Comparison of ENCODE assay signal across 4 fruit fly cellular contexts in genomic region chr2L:2759654-2760053, dm6.
A peak's percentile ranks its signal among the peaks of the same experiment; 100 is the strongest.
TF ChIP-seq lines count a peak whose summit lies in the region.

Gene HemK2, minus strand, starts transcription at chr2L:2759677.
Gene Snapin, minus strand, starts transcription at chr2L:2759677.
Gene Tnpo-SR, plus strand, starts transcription at chr2L:2759924.

TF ChIP-seq in whole organism, adult, 20 proteins besides CTCF, POLR2A, EP300 and RAD21 (continued from another document):
- TF ChIP-seq toe (GFP tag; optimal IDR thresholded peaks at IDR 0.05; lab: Kevin White, UChicago) (peak; percentile 97), ovo (GFP tag; optimal IDR thresholded peaks at IDR 0.05; lab: Kevin White, UChicago) (peak; percentile 90)

TF ChIP-seq in whole organism, embryonic, 481 proteins besides CTCF, POLR2A, EP300 and RAD21 (continued from another document and continues in another):
- peak; percentile 90 for TF ChIP-seq CG12769 (tag; optimal IDR thresholded peaks at IDR 0.05; lab: Kevin White, UChicago)
- TF ChIP-seq ranshi (GFP tag; IDR thresholded peaks at IDR 0.05; lab: Robert Waterston, UW), result peak; percentile 93
- peak; percentile 54 for TF ChIP-seq luna (GFP tag; optimal IDR thresholded peaks at IDR 0.05; lab: Kevin White, UChicago)
- peak; percentile 96 for TF ChIP-seq sens (GFP tag; lab: Kevin White, UChicago)
- TF ChIP-seq Spps (tag; optimal IDR thresholded peaks at IDR 0.05; lab: Kevin White, UChicago), result peak; percentile 69
- TF ChIP-seq wek (GFP tag; optimal IDR thresholded peaks at IDR 0.05; lab: Kevin White, UChicago), result no peak
- peak; percentile 87 for TF ChIP-seq mld (GFP tag; IDR thresholded peaks at IDR 0.05; lab: Robert Waterston, UW; ENCODE audit: partially characterized antibody)
- peak; percentile 88 for TF ChIP-seq CG11560 (tag; IDR thresholded peaks at IDR 0.05; lab: Robert Waterston, UW)
- peak; percentile 62 for TF ChIP-seq run (tag; optimal IDR thresholded peaks at IDR 0.05; lab: Kevin White, UChicago)
- peak; percentile 91 for TF ChIP-seq CG12104 (GFP tag; optimal IDR thresholded peaks at IDR 0.05; lab: Kevin White, UChicago)
- TF ChIP-seq CG16813 (GFP tag; IDR thresholded peaks at IDR 0.05; lab: Robert Waterston, UW; ENCODE audit: partially characterized antibody), result peak; percentile 97
- TF ChIP-seq Dip2 (GFP tag; IDR thresholded peaks at IDR 0.05; lab: Robert Waterston, UW), result no peak; the same call in 1 of the 2 replicates
- TF ChIP-seq jigr1 (GFP tag; IDR thresholded peaks at IDR 0.05; lab: Robert Waterston, UW), result no peak; the same call in 2 of the 3 replicates
- TF ChIP-seq schlank (tag; optimal IDR thresholded peaks at IDR 0.05; lab: Kevin White, UChicago), result peak; percentile 71
- TF ChIP-seq dan (GFP tag; IDR thresholded peaks at IDR 0.05; lab: Robert Waterston, UW), result no peak; the same call in 1 of the 2 replicates
- TF ChIP-seq nerfin-2 (GFP tag; IDR thresholded peaks at IDR 0.05; lab: Robert Waterston, UW; ENCODE audit: partially characterized antibody), result peak; percentile 79; the same call in 1 of the 2 replicates
- peak; percentile 63 for TF ChIP-seq crc (GFP tag; optimal IDR thresholded peaks at IDR 0.05; lab: Kevin White, UChicago)
- TF ChIP-seq Fer3 (tag; optimal IDR thresholded peaks at IDR 0.05; lab: Kevin White, UChicago), result peak; percentile 93
- TF ChIP-seq CG10147 (GFP tag; optimal IDR thresholded peaks at IDR 0.05; lab: Kevin White, UChicago), result peak; percentile 92
- peak; percentile 82 for TF ChIP-seq CG10462 (GFP tag; optimal IDR thresholded peaks at IDR 0.05; lab: Kevin White, UChicago)
- peak; percentile 92 for TF ChIP-seq vfl (GFP tag; optimal IDR thresholded peaks at IDR 0.05; lab: Kevin White, UChicago)
- peak; percentile 67 for TF ChIP-seq CG9437 (GFP tag; optimal IDR thresholded peaks at IDR 0.05; lab: Kevin White, UChicago)
- TF ChIP-seq al (GFP tag; IDR thresholded peaks at IDR 0.05; lab: Robert Waterston, UW), result peak; percentile 92
- TF ChIP-seq CG14667 (GFP tag; IDR thresholded peaks at IDR 0.05; lab: Robert Waterston, UW), result peak; percentile 90
- TF ChIP-seq Abd-B (GFP tag; optimal IDR thresholded peaks at IDR 0.05; lab: Kevin White, UChicago), result peak; percentile 95
- peak; percentile 92 for TF ChIP-seq Bgb (GFP tag; IDR thresholded peaks at IDR 0.05; lab: Robert Waterston, UW; ENCODE audit: partially characterized antibody)
- TF ChIP-seq Awh (GFP tag; IDR thresholded peaks at IDR 0.05; lab: Robert Waterston, UW), result peak; percentile 89
- TF ChIP-seq Gsc (GFP tag; IDR thresholded peaks at IDR 0.05; lab: Robert Waterston, UW), result peak; percentile 77; the same call in 1 of the 2 replicates
- peak; percentile 97 for TF ChIP-seq Rfx (GFP tag; IDR thresholded peaks at IDR 0.05; lab: Robert Waterston, UW)
- TF ChIP-seq danr (GFP tag; IDR thresholded peaks at IDR 0.05; lab: Robert Waterston, UW), result peak; percentile 86
- TF ChIP-seq CG10543 (GFP tag; optimal IDR thresholded peaks at IDR 0.05; lab: Kevin White, UChicago), result peak; percentile 95
- TF ChIP-seq CG11398 (GFP tag; optimal IDR thresholded peaks at IDR 0.05; lab: Kevin White, UChicago), result peak; percentile 30
- peak; percentile 65 for TF ChIP-seq CG10565 (GFP tag; optimal IDR thresholded peaks at IDR 0.05; lab: Kevin White, UChicago)
- TF ChIP-seq ara (GFP tag; IDR thresholded peaks at IDR 0.05; lab: Robert Waterston, UW), result peak; percentile 88
- TF ChIP-seq chif (GFP tag; optimal IDR thresholded peaks at IDR 0.05; lab: Kevin White, UChicago), result peak; percentile 69 to 82
- peak; percentile 91 for TF ChIP-seq gt (GFP tag; IDR thresholded peaks at IDR 0.05; lab: Robert Waterston, UW)
- TF ChIP-seq CG12219 (GFP tag; optimal IDR thresholded peaks at IDR 0.05; lab: Kevin White, UChicago), result peak; percentile 68
- TF ChIP-seq caup (GFP tag; optimal IDR thresholded peaks at IDR 0.05; lab: Kevin White, UChicago; ENCODE audit: severe bottlenecking), result peak; percentile 91
- peak; percentile 34 for TF ChIP-seq CG15073 (GFP tag; optimal IDR thresholded peaks at IDR 0.05; lab: Kevin White, UChicago)
- peak; percentile 47; the same call in 1 of the 2 replicates for TF ChIP-seq ham (GFP tag; IDR thresholded peaks at IDR 0.05; lab: Robert Waterston, UW)
- TF ChIP-seq usp (GFP tag; optimal IDR thresholded peaks at IDR 0.05; lab: Kevin White, UChicago), result no peak

TF ChIP-seq in whole organism, prepupa, 60 proteins besides CTCF, POLR2A, EP300 and RAD21 (continued from another document):
- TF ChIP-seq Sox102F (GFP tag; optimal IDR thresholded peaks at IDR 0.05; lab: Kevin White, UChicago), result peak; percentile 90
- no peak for TF ChIP-seq CG6276 (GFP tag; optimal IDR thresholded peaks at IDR 0.05; lab: Kevin White, UChicago)
- TF ChIP-seq Smox (GFP tag; optimal IDR thresholded peaks at IDR 0.05; lab: Kevin White, UChicago), result peak; percentile 92
- peak; percentile 89 for TF ChIP-seq Eip75B (GFP tag; optimal IDR thresholded peaks at IDR 0.05; lab: Kevin White, UChicago)
- peak; percentile 75 for TF ChIP-seq dac (GFP tag; optimal IDR thresholded peaks at IDR 0.05; lab: Kevin White, UChicago)
- TF ChIP-seq CG11294 (GFP tag; IDR thresholded peaks at IDR 0.05; lab: Robert Waterston, UW), result peak; percentile 79; the same call in 1 of the 2 replicates
- TF ChIP-seq CG6792 (GFP tag; optimal IDR thresholded peaks at IDR 0.05; lab: Kevin White, UChicago), result peak; percentile 89
- peak; percentile 93 for TF ChIP-seq acj6 (GFP tag; optimal IDR thresholded peaks at IDR 0.05; lab: Kevin White, UChicago)
- TF ChIP-seq Ets21C (GFP tag; optimal IDR thresholded peaks at IDR 0.05; lab: Kevin White, UChicago), result peak; percentile 90
- TF ChIP-seq Lpt (GFP tag; optimal IDR thresholded peaks at IDR 0.05; lab: Kevin White, UChicago), result peak; percentile 76
- TF ChIP-seq CG3032 (tag; optimal IDR thresholded peaks at IDR 0.05; lab: Kevin White, UChicago), result peak; percentile 91
- no peak for TF ChIP-seq Hr38 (GFP tag; optimal IDR thresholded peaks at IDR 0.05; lab: Kevin White, UChicago)
- TF ChIP-seq CG6808 (GFP tag; optimal IDR thresholded peaks at IDR 0.05; lab: Kevin White, UChicago), result peak; percentile 74
- TF ChIP-seq CG10669 (GFP tag; optimal IDR thresholded peaks at IDR 0.05; lab: Kevin White, UChicago), result peak; percentile 84
- peak; percentile 83 for TF ChIP-seq CG15336 (GFP tag; IDR thresholded peaks at IDR 0.05; lab: Robert Waterston, UW)
- peak; percentile 93 for TF ChIP-seq CG6163 (GFP tag; IDR thresholded peaks at IDR 0.05; lab: Robert Waterston, UW)
- TF ChIP-seq CG16779 (tag; optimal IDR thresholded peaks at IDR 0.05; lab: Kevin White, UChicago), result peak; percentile 53
- TF ChIP-seq CG11762 (GFP tag; optimal IDR thresholded peaks at IDR 0.05; lab: Kevin White, UChicago; ENCODE audit: insufficient read depth), result peak; percentile 78
- TF ChIP-seq topi (GFP tag; optimal IDR thresholded peaks at IDR 0.05; lab: Kevin White, UChicago), result peak; percentile 94
- no peak for TF ChIP-seq spab (GFP tag; optimal IDR thresholded peaks at IDR 0.05; lab: Kevin White, UChicago)
- peak; percentile 80 for TF ChIP-seq net (GFP tag; optimal IDR thresholded peaks at IDR 0.05; lab: Kevin White, UChicago)
- peak; percentile 69 for TF ChIP-seq fd59A (GFP tag; optimal IDR thresholded peaks at IDR 0.05; lab: Kevin White, UChicago)
- TF ChIP-seq dsx (GFP tag; optimal IDR thresholded peaks at IDR 0.05; lab: Kevin White, UChicago; ENCODE audit: poor library complexity, severe bottlenecking), result peak; percentile 85
- TF ChIP-seq Hr4 (GFP tag; optimal IDR thresholded peaks at IDR 0.05; lab: Kevin White, UChicago), result peak; percentile 91
- TF ChIP-seq eg (GFP tag; IDR thresholded peaks at IDR 0.05; lab: Robert Waterston, UW), result peak; percentile 90
- peak; percentile 88 for TF ChIP-seq Gug (GFP tag; IDR thresholded peaks at IDR 0.05; lab: Robert Waterston, UW)
- TF ChIP-seq CG6854 (GFP tag; optimal IDR thresholded peaks at IDR 0.05; lab: Kevin White, UChicago), result peak; percentile 67
- peak; percentile 78 for TF ChIP-seq CG7368 (GFP tag; optimal IDR thresholded peaks at IDR 0.05; lab: Kevin White, UChicago)
- peak; percentile 91 for TF ChIP-seq Sox14 (GFP tag; optimal IDR thresholded peaks at IDR 0.05; lab: Kevin White, UChicago)
- peak; percentile 92 for TF ChIP-seq pdm3 (GFP tag; optimal IDR thresholded peaks at IDR 0.05; lab: Kevin White, UChicago)
- TF ChIP-seq salr (GFP tag; optimal IDR thresholded peaks at IDR 0.05; lab: Kevin White, UChicago), result peak; percentile 67 to 79
- TF ChIP-seq CG9139 (GFP tag; optimal IDR thresholded peaks at IDR 0.05; lab: Kevin White, UChicago), result no peak
- TF ChIP-seq CG8319 (GFP tag; optimal IDR thresholded peaks at IDR 0.05; lab: Kevin White, UChicago), result peak; percentile 78
- peak; percentile 87 for TF ChIP-seq achi (GFP tag; optimal IDR thresholded peaks at IDR 0.05; lab: Kevin White, UChicago)
- TF ChIP-seq CG10631 (GFP tag; optimal IDR thresholded peaks at IDR 0.05; lab: Kevin White, UChicago), result peak; percentile 94
- peak; percentile 93 for TF ChIP-seq cyc (GFP tag; optimal IDR thresholded peaks at IDR 0.05; lab: Kevin White, UChicago)
- TF ChIP-seq Sox15 (GFP tag; optimal IDR thresholded peaks at IDR 0.05; lab: Kevin White, UChicago), result peak; percentile 83
- peak; percentile 48 for TF ChIP-seq fkh (GFP tag; optimal IDR thresholded peaks at IDR 0.05; lab: Kevin White, UChicago)
- peak; percentile 76 for TF ChIP-seq CG4318 (GFP tag; optimal IDR thresholded peaks at IDR 0.05; lab: Kevin White, UChicago)
- TF ChIP-seq Ets96B (tag; optimal IDR thresholded peaks at IDR 0.05; lab: Kevin White, UChicago), result peak; percentile 89
- peak; percentile 95 for TF ChIP-seq Eip78C (GFP tag; lab: Kevin White, UChicago)

TF ChIP-seq in whole organism, wandering third instar larva, 38 proteins besides CTCF, POLR2A, EP300 and RAD21 (continued from another document):
- peak; percentile 81 for TF ChIP-seq sv (GFP tag; optimal IDR thresholded peaks at IDR 0.05; lab: Kevin White, UChicago)
- peak; percentile 84 for TF ChIP-seq CG32264 (GFP tag; optimal IDR thresholded peaks at IDR 0.05; lab: Kevin White, UChicago)
- peak; percentile 93 for TF ChIP-seq CG9705 (GFP tag; optimal IDR thresholded peaks at IDR 0.05; lab: Kevin White, UChicago)
- TF ChIP-seq Hr78 (GFP tag; optimal IDR thresholded peaks at IDR 0.05; lab: Kevin White, UChicago), result no peak
- peak; percentile 75 to 95 for TF ChIP-seq foxo (GFP tag; optimal IDR thresholded peaks at IDR 0.05; lab: Kevin White, UChicago)
- no peak for TF ChIP-seq N (GFP tag; optimal IDR thresholded peaks at IDR 0.05; lab: Kevin White, UChicago)
- peak; percentile 97 for TF ChIP-seq h (GFP tag; optimal IDR thresholded peaks at IDR 0.05; lab: Kevin White, UChicago)
- no peak for TF ChIP-seq dl (GFP tag; optimal IDR thresholded peaks at IDR 0.05; lab: Kevin White, UChicago; ENCODE audit: insufficient read depth in 1 of 2, partially characterized antibody in 2 of 2)
- peak; percentile 18 for TF ChIP-seq Myc (optimal IDR thresholded peaks at IDR 0.05; lab: Kevin White, UChicago)
- TF ChIP-seq Dfd (GFP tag; optimal IDR thresholded peaks at IDR 0.05; lab: Kevin White, UChicago), result no peak
- TF ChIP-seq Sp1 (GFP tag; optimal IDR thresholded peaks at IDR 0.05; lab: Kevin White, UChicago), result peak; percentile 92
- no peak for TF ChIP-seq GATAd (GFP tag; optimal IDR thresholded peaks at IDR 0.05; lab: Kevin White, UChicago)
